Fruit fly (Drosophila melanogaster): ENCODE results near the gene Mvb12.

dm6 chrX:18084614-18085469 lies 16.3 kb downstream of the Mvb12 start:
- TF ChIP-seq cnc (optimal IDR thresholded peaks at IDR 0.05) (no peak), CG7045 (GFP tag; optimal IDR thresholded peaks at IDR 0.05) (no peak), kay (GFP tag; ENCODE audit: borderline replicate concordance) (no peak), CG11617 (GFP tag; optimal IDR thresholded peaks at IDR 0.05) (no peak), ovo (GFP tag; optimal IDR thresholded peaks at IDR 0.05) (no peak), bab1 (GFP tag; optimal IDR thresholded peaks at IDR 0.05) (no peak), Mnt (GFP tag; optimal IDR thresholded peaks at IDR 0.05) (no peak), CG12768 (GFP tag; optimal IDR thresholded peaks at IDR 0.05) (no peak)
